Worm (Caenorhabditis elegans) whole organism, L4 larva: ENCODE measurements around the gene T13F2.6.

ENCODE experiments used
- F26F4.8 ChIP-seq: fragments of 200-800 bp; sonication (Bioruptor generic); conservative IDR thresholded peaks from 2 replicates; pipeline ENCODE4 v1.3.6; 2022; ENCODE audit warnings: missing genetic modification characterization, missing compliant biosample characterization
- F37D6.2 ChIP-seq: sonication (generic microtip); optimal IDR thresholded peaks from 2 replicates; lab custom pipeline; 2016; ENCODE audit warnings: mild to moderate bottlenecking, missing genetic modification characterization, missing compliant biosample characterization
- Y105C5A.15 ChIP-seq: fragments of 200-800 bp; sonication (Bioruptor generic); IDR thresholded peaks from 2 replicates; pipeline ENCODE4 v1.3.6; 2022; ENCODE audit warnings: missing genetic modification characterization, missing compliant biosample characterization
- Y75B8A.6 ChIP-seq: fragments of 200-800 bp; sonication (Bioruptor generic); IDR thresholded peaks from 2 replicates; pipeline ENCODE4 v1.3.6; 2022; ENCODE audit warnings: missing genetic modification reagents, missing genetic modification characterization, missing compliant biosample characterization
- ZK546.5 ChIP-seq, 2 experiments: sonication (generic microtip); optimal IDR thresholded peaks; 2 replicates each; lab custom pipeline; 2017; ENCODE audit warnings: missing biosample characterization in 2 of 2, missing genetic modification characterization in 2 of 2
- aha-1 ChIP-seq: fragments of 150-350 bp; peaks from one replicate; lab custom pipeline; 2014; ENCODE audit warnings: missing biosample characterization, missing genetic modification characterization
- attf-4 ChIP-seq: sonication (generic microtip); optimal IDR thresholded peaks from 3 replicates; lab custom pipeline; 2017; ENCODE audit warnings: missing biosample characterization, missing genetic modification characterization
- ceh-20 ChIP-seq: fragments of 200-800 bp; sonication (Bioruptor generic); IDR thresholded peaks from 2 replicates; pipeline ENCODE4 v1.3.6; 2022; ENCODE audit warnings: missing genetic modification reagents, missing genetic modification characterization, missing compliant biosample characterization
- ces-1 ChIP-seq: fragments of 150-350 bp; sonication (generic microtip); optimal IDR thresholded peaks from 4 replicates; lab custom pipeline; 2014; ENCODE audit warnings: missing biosample characterization, missing genetic modification reagents, missing genetic modification characterization
- daf-12 ChIP-seq: fragments of 150-350 bp; optimal IDR thresholded peaks from 2 replicates; lab custom pipeline; 2014; ENCODE audit warnings: missing biosample characterization, missing genetic modification reagents, missing genetic modification characterization
- daf-16 ChIP-seq, 3 experiments: sonication (generic microtip); optimal IDR thresholded peaks; 2 replicates each; lab custom pipeline; 2016 to 2017; ENCODE audit warnings: missing genetic modification characterization in 3 of 3, missing genetic modification reagents in 3 of 3, mild to moderate bottlenecking in 2 of 3, missing compliant biosample characterization in 2 of 3, missing biosample characterization in 1 of 3, moderate library complexity in 1 of 3
- daf-19 ChIP-seq: fragments of 200-800 bp; sonication (Bioruptor generic); conservative IDR thresholded peaks from 2 replicates; pipeline ENCODE4 v1.3.6; 2022; ENCODE audit warnings: missing genetic modification characterization, missing compliant biosample characterization
- dmd-6 ChIP-seq: fragments of 200-800 bp; sonication (Bioruptor generic); IDR thresholded peaks from 2 replicates; pipeline ENCODE4 v1.3.6; 2022; ENCODE audit warnings: missing genetic modification reagents, missing genetic modification characterization, missing compliant biosample characterization
- gei-8 ChIP-seq: fragments of 200-800 bp; sonication (Bioruptor generic); optimal IDR thresholded peaks from 2 replicates; lab custom pipeline; 2018; ENCODE audit warnings: mild to moderate bottlenecking, missing genetic modification characterization, missing compliant biosample characterization
- lin-29 ChIP-seq: fragments of 200-800 bp; sonication (Bioruptor generic); IDR thresholded peaks from 2 replicates; pipeline ENCODE4 v1.3.6; 2022; ENCODE audit warnings: missing genetic modification reagents, missing genetic modification characterization, missing compliant biosample characterization
- lsy-2 ChIP-seq, 2 experiments: fragments of 150-350 bp in 1 of 2; sonication (generic microtip) in 1 of 2; optimal IDR thresholded peaks; 2 replicates each; lab custom pipeline; 2014 to 2017; ENCODE audit warnings: missing biosample characterization in 2 of 2, missing genetic modification characterization in 2 of 2
- madf-9 ChIP-seq: fragments of 200-800 bp; sonication (Bioruptor generic); conservative IDR thresholded peaks from 2 replicates; pipeline ENCODE4 v1.3.6; 2022; ENCODE audit warnings: missing genetic modification reagents, missing genetic modification characterization, missing compliant biosample characterization
- mdl-1 ChIP-seq, 2 experiments: fragments of 150-350 bp in 1 of 2; sonication (generic microtip) in 1 of 2; optimal IDR thresholded peaks; 2 replicates each; lab custom pipeline; 2014 to 2017; ENCODE audit warnings: missing biosample characterization in 2 of 2, missing genetic modification characterization in 2 of 2
- mes-2 ChIP-seq: sonication (generic microtip); optimal IDR thresholded peaks from 2 replicates; lab custom pipeline; 2016; ENCODE audit warnings: missing genotype, mild to moderate bottlenecking, missing genetic modification characterization, missing compliant biosample characterization; ENCODE audit not compliant: poor library complexity, severe bottlenecking
- nhr-102 ChIP-seq: sonication (generic microtip); optimal IDR thresholded peaks from 2 replicates; lab custom pipeline; 2016; ENCODE audit warnings: mild to moderate bottlenecking, missing genetic modification characterization, moderate library complexity, missing compliant biosample characterization
- nhr-237 ChIP-seq: sonication (generic microtip); optimal IDR thresholded peaks from 2 replicates; lab custom pipeline; 2017; ENCODE audit warnings: missing biosample characterization, missing genetic modification characterization
- nhr-25 ChIP-seq: sonication (generic microtip); optimal IDR thresholded peaks from 2 replicates; lab custom pipeline; 2017; ENCODE audit warnings: missing genetic modification characterization, mild to moderate bottlenecking, missing compliant biosample characterization, antibody characterized with exemption, moderate library complexity, borderline replicate concordance; ENCODE audit not compliant: insufficient read depth
- nhr-28 ChIP-seq: fragments of 150-350 bp; optimal IDR thresholded peaks from 2 replicates; lab custom pipeline; 2014; ENCODE audit warnings: missing biosample characterization, missing genetic modification characterization
- nhr-48 ChIP-seq: sonication (generic microtip); optimal IDR thresholded peaks from 2 replicates; lab custom pipeline; 2016; ENCODE audit warnings: mild to moderate bottlenecking, missing genetic modification characterization, missing compliant biosample characterization
- pha-4 ChIP-seq, 2 experiments: fragments of 150-350 bp in 1 of 2; fragments of 200-800 bp in 1 of 2; sonication (Bioruptor generic) in 1 of 2; IDR thresholded peaks in 1 of 2; optimal IDR thresholded peaks in 1 of 2; 2 replicates each; pipeline versions ENCODE4 v1.3.6 to Lab custom; 2014 to 2022; ENCODE audit warnings: missing genetic modification characterization in 2 of 2, missing genetic modification reagents in 2 of 2, missing biosample characterization in 1 of 2, missing compliant biosample characterization in 1 of 2
- php-3 ChIP-seq: fragments of 200-800 bp; sonication (Bioruptor generic); IDR thresholded peaks from 2 replicates; pipeline ENCODE4 v1.3.6; 2022; ENCODE audit warnings: missing genetic modification reagents, missing genetic modification characterization, missing compliant biosample characterization
- set-16 ChIP-seq: fragments of 200-800 bp; sonication (Bioruptor generic); IDR thresholded peaks from 2 replicates; pipeline ENCODE4 v1.3.6; 2022; ENCODE audit warnings: missing genetic modification reagents, missing genetic modification characterization, missing compliant biosample characterization
- skn-1 ChIP-seq: fragments of 150-350 bp; optimal IDR thresholded peaks from 2 replicates; lab custom pipeline; 2014; ENCODE audit warnings: missing biosample characterization, missing genetic modification characterization
- snpc-1.2 ChIP-seq: fragments of 200-800 bp; sonication (Bioruptor generic); IDR thresholded peaks from 2 replicates; pipeline ENCODE4 v1.3.6; 2022; ENCODE audit warnings: missing genetic modification reagents, missing genetic modification characterization, missing compliant biosample characterization
- spr-1 ChIP-seq: sonication (generic microtip); optimal IDR thresholded peaks from 2 replicates; lab custom pipeline; 2016; ENCODE audit warnings: mild to moderate bottlenecking, missing genetic modification characterization, missing compliant biosample characterization
- spr-3 ChIP-seq: fragments of 200-800 bp; sonication (Bioruptor generic); optimal IDR thresholded peaks from 2 replicates; lab custom pipeline; 2018; ENCODE audit warnings: mild to moderate bottlenecking, missing genetic modification characterization, missing compliant biosample characterization
- unc-39 ChIP-seq: sonication (generic microtip); optimal IDR thresholded peaks from 2 replicates; lab custom pipeline; 2017; ENCODE audit warnings: missing biosample characterization, missing genetic modification characterization
- unc-62 ChIP-seq, 3 experiments: fragments of 150-350 bp in 1 of 3; sonication (generic microtip); optimal IDR thresholded peaks in 2 of 3; peaks in 1 of 3; 1 replicate in 1 of 3; 2 replicates in 2 of 3; lab custom pipeline; 2014 to 2017; ENCODE audit warnings: missing biosample characterization in 3 of 3, missing genetic modification characterization in 3 of 3, missing genetic modification reagents in 3 of 3, missing genotype in 1 of 3
- vab-7 ChIP-seq: fragments of 200-800 bp; sonication (Bioruptor generic); IDR thresholded peaks from 2 replicates; pipeline ENCODE4 v1.3.6; 2022; ENCODE audit warnings: missing genetic modification reagents, missing genetic modification characterization, missing compliant biosample characterization
- zag-1 ChIP-seq: fragments of 150-350 bp; optimal IDR thresholded peaks from 2 replicates; lab custom pipeline; 2014; ENCODE audit warnings: missing biosample characterization, missing genetic modification characterization

Gene T13F2.6

DNA sequence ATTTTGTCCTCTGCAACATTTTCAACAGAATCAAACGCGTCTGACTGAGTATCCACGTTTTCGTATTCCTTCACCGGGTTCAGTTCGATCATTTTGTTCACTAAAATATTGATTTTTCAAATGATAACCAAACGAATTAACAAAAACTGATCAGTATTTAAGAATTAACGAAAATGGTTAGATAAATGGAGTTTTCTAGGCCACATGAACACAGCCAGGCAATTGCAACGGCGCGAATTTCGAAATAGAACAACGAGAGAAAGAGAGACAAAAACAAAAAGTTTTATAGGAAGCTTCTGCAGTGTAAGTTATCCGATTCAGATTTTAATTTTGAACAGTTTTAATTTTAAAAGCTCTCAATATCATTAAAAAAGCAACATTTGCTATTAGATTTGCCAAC is 586 bp upstream of the T13F2.6 start, which contains the start of gene sna-2 (continued):
- TF ChIP-seq mes-2 (tag; lab: Kevin White, UChicago): peak; percentile 93
- no peak for TF ChIP-seq dmd-6 (GFP tag; lab: Robert Waterston, UW)

DNA sequence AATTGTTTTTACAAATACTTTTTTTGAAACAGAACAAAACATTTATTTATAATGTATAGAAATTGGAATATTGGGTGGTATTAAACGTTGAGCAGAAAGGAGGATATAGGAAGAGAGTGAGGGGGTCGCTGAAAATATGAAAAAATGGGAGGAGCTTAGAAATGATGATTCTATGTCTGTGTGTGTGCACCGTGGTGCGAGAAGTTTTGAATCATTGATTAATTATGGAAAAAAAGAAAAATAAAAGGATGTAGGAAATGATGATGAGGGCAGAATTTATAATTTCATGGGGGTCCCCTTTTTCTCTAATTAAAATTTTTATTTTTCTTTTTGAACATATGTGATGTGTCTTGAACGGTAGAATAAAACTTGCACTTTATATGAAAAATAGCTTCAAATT is 6.6 kb downstream of the T13F2.6 start, which contains the start of gene sre-4:
Gene sre-4, minus strand, starts transcription at position 101 of the 400 bp plus-strand sequence.
- TF ChIP-seq ceh-20 (GFP tag; lab: Robert Waterston, UW): no peak
- no peak for TF ChIP-seq unc-39
- TF ChIP-seq attf-4 (tag; lab: Kevin White, UChicago): no peak
- TF ChIP-seq gei-8 (GFP tag; lab: Kevin White, UChicago): no peak
- no peak for TF ChIP-seq zag-1 (tag; lab: Kevin White, UChicago)
- no peak for TF ChIP-seq nhr-237 (tag; lab: Kevin White, UChicago)
- no peak for TF ChIP-seq nhr-25 (tag; lab: Kevin White, UChicago)
- TF ChIP-seq php-3: no peak
- TF ChIP-seq Y75B8A.6 (GFP tag; lab: Robert Waterston, UW): no peak
- TF ChIP-seq spr-1 (tag; lab: Kevin White, UChicago): no peak
- TF ChIP-seq spr-3: no peak
- no peak for TF ChIP-seq daf-12 (tag; lab: Kevin White, UChicago)
- TF ChIP-seq daf-19 (GFP tag; lab: Robert Waterston, UW): no peak
- no peak for TF ChIP-seq ZK546.5 (tag; optimal IDR thresholded peaks at IDR 0.05; lab: Kevin White, UChicago)
- TF ChIP-seq dmd-6 (GFP tag; lab: Robert Waterston, UW): no peak
- no peak for TF ChIP-seq lsy-2 (tag; optimal IDR thresholded peaks at IDR 0.05; lab: Kevin White, UChicago)
- no peak for TF ChIP-seq ces-1 (GFP tag; lab: Kevin White, UChicago)
- TF ChIP-seq madf-9: no peak
- no peak for TF ChIP-seq daf-16 (GFP tag; optimal IDR thresholded peaks at IDR 0.05; lab: Kevin White, UChicago)
- no peak for TF ChIP-seq daf-16 (tag; optimal IDR thresholded peaks at IDR 0.05; lab: Kevin White, UChicago)

DNA sequence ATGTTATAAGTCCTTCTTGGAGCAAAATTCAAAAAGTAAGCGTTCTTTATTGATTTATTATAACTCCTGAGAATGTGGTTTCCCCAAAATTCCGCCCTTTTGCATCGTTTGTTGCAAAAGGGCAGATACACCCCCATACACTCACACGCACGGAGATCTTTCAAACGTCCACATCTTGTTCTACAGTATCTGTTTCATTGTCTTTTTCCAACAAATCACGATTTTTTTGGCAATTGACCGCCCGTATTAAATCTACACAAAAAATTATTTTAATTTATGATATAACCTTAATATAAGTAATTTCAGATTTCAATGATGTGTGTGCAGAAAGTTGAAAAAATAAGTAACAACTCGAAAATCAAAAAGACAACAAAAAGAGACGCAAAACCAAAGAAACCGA is 11.4 kb downstream of the T13F2.6 start, which contains the start of gene T13F2.4:
Gene T13F2.4, plus strand, starts transcription at position 301 of the 400 bp plus-strand sequence.
- TF ChIP-seq nhr-102: no peak
- TF ChIP-seq nhr-48: no peak
- TF ChIP-seq F26F4.8 (GFP tag; lab: Robert Waterston, UW): no peak
- TF ChIP-seq lin-29 (GFP tag; lab: Robert Waterston, UW): no peak
- TF ChIP-seq daf-12 (tag; lab: Kevin White, UChicago): no peak
- TF ChIP-seq nhr-237 (tag; lab: Kevin White, UChicago): no peak
- no peak for TF ChIP-seq daf-16 (GFP tag; optimal IDR thresholded peaks at IDR 0.05; lab: Kevin White, UChicago)
- TF ChIP-seq daf-16 (tag; optimal IDR thresholded peaks at IDR 0.05; lab: Kevin White, UChicago): no peak
- no peak for TF ChIP-seq mes-2 (tag; lab: Kevin White, UChicago)

DNA sequence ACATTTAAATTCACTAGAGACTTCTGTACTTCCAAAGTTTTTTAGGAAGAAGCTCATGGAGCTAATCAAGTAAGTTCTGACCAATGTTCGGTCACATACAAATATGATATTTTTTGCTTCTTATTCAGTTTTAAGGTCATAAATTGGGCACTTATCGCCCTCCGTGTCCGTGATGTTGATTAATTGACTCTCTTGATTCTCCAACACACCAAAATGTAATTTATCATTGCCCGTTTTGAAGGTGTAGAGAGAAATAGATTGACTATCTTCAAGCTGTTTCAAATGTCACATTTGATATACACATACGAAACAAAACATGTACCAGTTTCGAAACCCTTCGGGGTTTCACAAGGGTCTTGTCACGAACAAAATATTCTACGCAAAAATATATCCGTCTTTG is 12.6 kb downstream of the T13F2.6 start:
- peak in 1 of 2 experiments; percentile 91 for TF ChIP-seq unc-62 (GFP tag; optimal IDR thresholded peaks at IDR 0.05 in 1 of 2; lab: Kevin White, UChicago)
- no peak for TF ChIP-seq unc-62 (tag; optimal IDR thresholded peaks at IDR 0.05; lab: Kevin White, UChicago)
- TF ChIP-seq Y105C5A.15 (GFP tag; lab: Robert Waterston, UW): no peak
- peak; percentile 50 for TF ChIP-seq nhr-28 (tag; lab: Kevin White, UChicago)
- no peak for TF ChIP-seq vab-7

DNA sequence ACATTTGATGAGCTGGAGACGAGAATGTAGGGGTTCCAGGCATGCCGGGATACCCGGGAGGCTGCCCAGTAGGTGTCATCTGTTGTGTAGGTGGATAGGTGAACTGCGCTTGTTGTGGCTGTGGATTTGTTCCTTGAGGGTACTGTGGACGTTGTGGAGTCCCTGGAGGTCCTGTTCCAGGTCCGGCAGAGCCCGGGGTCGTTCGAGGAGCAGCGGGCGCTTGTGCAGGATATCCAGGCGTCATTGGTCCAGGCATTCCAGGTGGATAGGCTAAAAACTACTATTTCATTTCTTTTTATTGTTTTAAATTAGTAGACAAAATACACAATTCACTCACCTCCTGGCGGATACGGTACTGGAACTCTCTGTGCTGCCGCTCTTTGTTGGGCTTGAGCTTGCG is 17.1 kb downstream of the T13F2.6 start:
- TF ChIP-seq mdl-1 (tag; optimal IDR thresholded peaks at IDR 0.05; lab: Kevin White, UChicago) (no peak), unc-39 (no peak), aha-1 (tag; lab: Kevin White, UChicago) (peak; percentile 52), F37D6.2 (tag; lab: Kevin White, UChicago) (no peak), snpc-1.2 (GFP tag; lab: Robert Waterston, UW) (no peak), set-16 (GFP tag; lab: Robert Waterston, UW) (peak; percentile 65), pha-4 (GFP tag; IDR thresholded peaks at IDR 0.05; lab: Robert Waterston, UW) (no peak), pha-4 (tag; optimal IDR thresholded peaks at IDR 0.05; lab: Kevin White, UChicago) (no peak), lsy-2 (tag; optimal IDR thresholded peaks at IDR 0.05; lab: Kevin White, UChicago) (no peak), nhr-25 (tag; lab: Kevin White, UChicago) (no peak), php-3 (no peak), lin-29 (GFP tag; lab: Robert Waterston, UW) (no peak), skn-1 (no peak), spr-1 (tag; lab: Kevin White, UChicago) (no peak)
